Fruit fly (Drosophila melanogaster) whole organism, embryonic: ENCODE measurements around the gene CG7011.
A peak's percentile ranks its signal among the peaks of the same experiment; 100 is the strongest.

ENCODE experiments used
- C15 ChIP-seq: fragments of 200-800 bp; sonication (Bioruptor generic); IDR thresholded peaks from 3 replicates; pipeline ENCODE4 v1.3.6; 2022; ENCODE audit warnings: missing biosample characterization, missing genetic modification characterization
- CG10274 ChIP-seq: fragments of 200-800 bp; sonication (Bioruptor generic); optimal IDR thresholded peaks from 3 replicates; lab custom pipeline; 2017; ENCODE audit warnings: missing biosample characterization, mild to moderate bottlenecking, missing genetic modification characterization
- CG11085 ChIP-seq: fragments of 200-800 bp; sonication (Bioruptor generic); IDR thresholded peaks from 2 replicates; pipeline ENCODE4 v1.3.6; 2022; ENCODE audit warnings: missing biosample characterization, missing genetic modification characterization
- CG11247 ChIP-seq: fragments of 200-800 bp; sonication (Bioruptor generic); IDR thresholded peaks from 2 replicates; pipeline ENCODE4 v1.3.6; 2022; ENCODE audit warnings: missing biosample characterization, missing genetic modification characterization
- CG12391 ChIP-seq: fragments of 200-800 bp; sonication (Bioruptor generic); optimal IDR thresholded peaks from 3 replicates; lab custom pipeline; 2018; ENCODE audit warnings: missing biosample characterization, mild to moderate bottlenecking, missing genetic modification characterization, moderate library complexity
- CG14441 ChIP-seq: fragments of 200-800 bp; sonication (Bioruptor generic); IDR thresholded peaks from 2 replicates; pipeline ENCODE4 v1.3.6; 2022; ENCODE audit warnings: missing biosample characterization, missing genetic modification characterization
- CG1603 ChIP-seq: fragments of 200-800 bp; sonication (Bioruptor generic); optimal IDR thresholded peaks from 2 replicates; lab custom pipeline; 2019; ENCODE audit warnings: missing biosample characterization, mild to moderate bottlenecking, missing genetic modification characterization, moderate library complexity
- CG16813 ChIP-seq: fragments of 200-800 bp; sonication (Bioruptor generic); IDR thresholded peaks from 3 replicates; pipeline ENCODE4 v1.3.6; 2022; ENCODE audit warnings: missing biosample characterization, missing genetic modification characterization; ENCODE audit not compliant: partially characterized antibody
- CG16815 ChIP-seq: fragments of 200-800 bp; sonication (Bioruptor generic); optimal IDR thresholded peaks from 3 replicates; lab custom pipeline; 2017; ENCODE audit warnings: missing biosample characterization, mild to moderate bottlenecking, missing genetic modification characterization
- CG17385 ChIP-seq: fragments of 200-800 bp; sonication (Bioruptor generic); optimal IDR thresholded peaks from 3 replicates; lab custom pipeline; 2018; ENCODE audit warnings: missing biosample characterization, mild to moderate bottlenecking, missing genetic modification characterization
- CG2129 ChIP-seq: fragments of 200-800 bp; sonication (Bioruptor generic); IDR thresholded peaks from 2 replicates; pipeline ENCODE4 v1.3.6; 2022; ENCODE audit warnings: missing biosample characterization, missing genetic modification characterization; ENCODE audit not compliant: partially characterized antibody
- CG42726 ChIP-seq: fragments of 200-800 bp; sonication (Bioruptor generic); IDR thresholded peaks from 2 replicates; pipeline ENCODE4 v1.3.6; 2022; ENCODE audit warnings: missing biosample characterization, missing genetic modification characterization; ENCODE audit not compliant: partially characterized antibody
- CG4617 ChIP-seq: fragments of 200-800 bp; sonication (Bioruptor generic); optimal IDR thresholded peaks from 3 replicates; lab custom pipeline; 2016; ENCODE audit warnings: missing biosample characterization, missing genetic modification characterization, borderline replicate concordance
- CG6791 ChIP-seq: fragments of 200-800 bp; sonication (Bioruptor generic); IDR thresholded peaks from 3 replicates; pipeline ENCODE4 v1.3.6; 2022; ENCODE audit warnings: missing biosample characterization, missing genetic modification characterization; ENCODE audit not compliant: partially characterized antibody
- CG7786 ChIP-seq: fragments of 200-800 bp; sonication (Bioruptor generic); optimal IDR thresholded peaks from 2 replicates; lab custom pipeline; 2016; ENCODE audit warnings: missing biosample characterization, missing genetic modification characterization
- CG7928 ChIP-seq: fragments of 200-800 bp; sonication (Bioruptor generic); optimal IDR thresholded peaks from 2 replicates; lab custom pipeline; 2017; ENCODE audit warnings: missing biosample characterization, mild to moderate bottlenecking, missing genetic modification characterization
- CG9932 ChIP-seq: fragments of 200-800 bp; sonication (Bioruptor generic); IDR thresholded peaks from 2 replicates; pipeline ENCODE4 v1.3.6; 2022; ENCODE audit warnings: missing biosample characterization, missing genetic modification characterization
- Dll ChIP-seq: fragments of 200-800 bp; sonication (Bioruptor generic); IDR thresholded peaks from 4 replicates; pipeline ENCODE4 v1.3.6; 2022; ENCODE audit warnings: missing biosample characterization, missing genetic modification characterization; ENCODE audit not compliant: partially characterized antibody
- ERR ChIP-seq: fragments of 200-800 bp; sonication (Bioruptor generic); optimal IDR thresholded peaks from 2 replicates; lab custom pipeline; 2016; ENCODE audit warnings: missing biosample characterization, missing genetic modification characterization
- Gug ChIP-seq: fragments of 200-800 bp; sonication (Bioruptor generic); IDR thresholded peaks from 4 replicates; pipeline ENCODE4 v1.3.6; 2022; ENCODE audit warnings: missing biosample characterization, missing genetic modification characterization
- Hmx ChIP-seq: fragments of 200-800 bp; sonication (Bioruptor generic); optimal IDR thresholded peaks from 2 replicates; lab custom pipeline; 2016; ENCODE audit warnings: missing biosample characterization, missing genetic modification characterization
- Hr78 ChIP-seq, 2 experiments: fragments of 200-800 bp in 1 of 2; fragments of >200 bp in 1 of 2; sonication (Bioruptor generic) in 1 of 2; optimal IDR thresholded peaks; 2 replicates each; lab custom pipeline; 2017 to 2019; ENCODE audit warnings: missing biosample characterization in 2 of 2, missing genetic modification characterization in 2 of 2, mild to moderate bottlenecking in 1 of 2, moderate library complexity in 1 of 2
- MESR4 ChIP-seq: fragments of 200-800 bp; sonication (Bioruptor generic); optimal IDR thresholded peaks from 2 replicates; lab custom pipeline; 2018; ENCODE audit warnings: missing biosample characterization, mild to moderate bottlenecking, missing genetic modification characterization, moderate library complexity
- Mes4 ChIP-seq: fragments of 200-800 bp; sonication (Bioruptor generic); optimal IDR thresholded peaks from 2 replicates; lab custom pipeline; 2016; ENCODE audit warnings: missing biosample characterization, missing genetic modification characterization
- Oaz ChIP-seq: fragments of 200-800 bp; sonication (Bioruptor generic); IDR thresholded peaks from 2 replicates; pipeline ENCODE4 v1.3.6; 2022; ENCODE audit warnings: missing biosample characterization, missing genetic modification characterization
- Six4 ChIP-seq: fragments of 200-800 bp; sonication (Bioruptor generic); optimal IDR thresholded peaks from 2 replicates; lab custom pipeline; 2016; ENCODE audit warnings: missing biosample characterization, missing genetic modification characterization
- Ssrp ChIP-seq: fragments of 200-800 bp; sonication (Bioruptor generic); optimal IDR thresholded peaks from 2 replicates; lab custom pipeline; 2018; ENCODE audit warnings: missing biosample characterization, mild to moderate bottlenecking, missing genetic modification characterization, moderate library complexity
- TFAM ChIP-seq: fragments of 200-800 bp; sonication (Bioruptor generic); optimal IDR thresholded peaks from 2 replicates; lab custom pipeline; 2017; ENCODE audit warnings: missing biosample characterization, missing genetic modification characterization, inconsistent platforms
- Xbp1 ChIP-seq: fragments of 200-800 bp; sonication (Bioruptor generic); optimal IDR thresholded peaks from 3 replicates; lab custom pipeline; 2016; ENCODE audit warnings: missing biosample characterization, mild to moderate bottlenecking, missing genetic modification characterization
- amos ChIP-seq: fragments of 200-800 bp; sonication (Bioruptor generic); IDR thresholded peaks from 2 replicates; pipeline ENCODE4 v1.3.6; 2022; ENCODE audit warnings: missing biosample characterization, missing genetic modification characterization; ENCODE audit not compliant: partially characterized antibody
- ap ChIP-seq: fragments of 200-800 bp; sonication (Bioruptor generic); IDR thresholded peaks from 2 replicates; pipeline ENCODE4 v1.3.6; 2022; ENCODE audit warnings: missing biosample characterization, missing genetic modification characterization
- cas ChIP-seq: fragments of 200-800 bp; sonication (Bioruptor generic); IDR thresholded peaks from 2 replicates; pipeline ENCODE4 v1.3.6; 2022; ENCODE audit warnings: missing biosample characterization, missing genetic modification characterization
- chinmo ChIP-seq: fragments of 200-800 bp; sonication (Bioruptor generic); IDR thresholded peaks from 4 replicates; pipeline ENCODE4 v1.3.6; 2022; ENCODE audit warnings: missing biosample characterization, missing genetic modification characterization; ENCODE audit not compliant: partially characterized antibody
- crol ChIP-seq: fragments of 200-800 bp; sonication (Bioruptor generic); IDR thresholded peaks from 2 replicates; pipeline ENCODE4 v1.3.6; 2022; ENCODE audit warnings: missing biosample characterization, missing genetic modification characterization
- dan ChIP-seq: fragments of 200-800 bp; sonication (Bioruptor generic); IDR thresholded peaks from 2 replicates; pipeline ENCODE4 v1.3.6; 2022; ENCODE audit warnings: missing biosample characterization, missing genetic modification characterization
- en ChIP-seq: fragments of 200-800 bp; sonication (Bioruptor generic); optimal IDR thresholded peaks from 2 replicates; lab custom pipeline; 2016; ENCODE audit warnings: missing biosample characterization, missing genetic modification characterization
- gcm2 ChIP-seq: fragments of 200-800 bp; sonication (Bioruptor generic); optimal IDR thresholded peaks from 2 replicates; lab custom pipeline; 2016; ENCODE audit warnings: missing biosample characterization, missing genetic modification characterization
- gfzf ChIP-seq: fragments of 200-800 bp; sonication (Bioruptor generic); optimal IDR thresholded peaks from 2 replicates; lab custom pipeline; 2016; ENCODE audit warnings: missing biosample characterization, mild to moderate bottlenecking, missing genetic modification characterization, moderate library complexity
- grn ChIP-seq: fragments of 200-800 bp; sonication (Bioruptor generic); optimal IDR thresholded peaks from 3 replicates; lab custom pipeline; 2017; ENCODE audit warnings: missing biosample characterization, missing genetic modification characterization
- luna ChIP-seq: fragments of 200-800 bp; sonication (Bioruptor generic); optimal IDR thresholded peaks from 2 replicates; lab custom pipeline; 2016; ENCODE audit warnings: missing biosample characterization, missing genetic modification characterization
- nau ChIP-seq: fragments of 200-800 bp; sonication (Bioruptor generic); optimal IDR thresholded peaks from 3 replicates; lab custom pipeline; 2017; ENCODE audit warnings: missing biosample characterization, mild to moderate bottlenecking, missing genetic modification characterization, missing genetic modification reagents
- nom ChIP-seq: fragments of 200-800 bp; sonication (Bioruptor generic); optimal IDR thresholded peaks from 2 replicates; lab custom pipeline; 2017; ENCODE audit warnings: missing biosample characterization, missing genetic modification characterization, mild to moderate bottlenecking, moderate library complexity, missing genetic modification reagents
- salm ChIP-seq: fragments of 200-800 bp; sonication (Bioruptor generic); optimal IDR thresholded peaks from 2 replicates; lab custom pipeline; 2018; ENCODE audit warnings: missing biosample characterization, mild to moderate bottlenecking, missing genetic modification characterization
- schlank ChIP-seq: fragments of 200-800 bp; sonication (Bioruptor generic); optimal IDR thresholded peaks from 2 replicates; lab custom pipeline; 2018; ENCODE audit warnings: missing biosample characterization, mild to moderate bottlenecking, missing genetic modification characterization
- sd ChIP-seq: fragments of 200-800 bp; sonication (Bioruptor generic); optimal IDR thresholded peaks from 3 replicates; lab custom pipeline; 2018; ENCODE audit warnings: missing biosample characterization, mild to moderate bottlenecking, missing genetic modification characterization, moderate library complexity
- sisA ChIP-seq: fragments of 200-800 bp; sonication (Bioruptor generic); IDR thresholded peaks from 2 replicates; pipeline ENCODE4 v1.3.6; 2022; ENCODE audit warnings: missing biosample characterization, missing genetic modification characterization
- so ChIP-seq: fragments of 200-800 bp; sonication (Bioruptor generic); IDR thresholded peaks from 3 replicates; pipeline ENCODE4 v1.3.6; 2022; ENCODE audit warnings: missing biosample characterization, missing genetic modification characterization
- sr ChIP-seq: fragments of 200-800 bp; sonication (Bioruptor generic); IDR thresholded peaks from 3 replicates; pipeline ENCODE4 v1.3.6; 2022; ENCODE audit warnings: missing biosample characterization, missing genetic modification characterization
- stwl ChIP-seq: fragments of 200-800 bp; sonication (Bioruptor generic); optimal IDR thresholded peaks from 3 replicates; lab custom pipeline; 2018; ENCODE audit warnings: missing biosample characterization, mild to moderate bottlenecking, missing genetic modification characterization, moderate library complexity
- vvl ChIP-seq: fragments of 200-800 bp; sonication (Bioruptor generic); IDR thresholded peaks from 2 replicates; pipeline ENCODE4 v1.3.6; 2022; ENCODE audit warnings: missing biosample characterization, missing genetic modification characterization
- zfh1 ChIP-seq: fragments of 200-800 bp; sonication (Bioruptor generic); IDR thresholded peaks from 3 replicates; pipeline ENCODE4 v1.3.6; 2022; ENCODE audit warnings: missing biosample characterization, missing genetic modification characterization

The CG7011 gene

DNA sequence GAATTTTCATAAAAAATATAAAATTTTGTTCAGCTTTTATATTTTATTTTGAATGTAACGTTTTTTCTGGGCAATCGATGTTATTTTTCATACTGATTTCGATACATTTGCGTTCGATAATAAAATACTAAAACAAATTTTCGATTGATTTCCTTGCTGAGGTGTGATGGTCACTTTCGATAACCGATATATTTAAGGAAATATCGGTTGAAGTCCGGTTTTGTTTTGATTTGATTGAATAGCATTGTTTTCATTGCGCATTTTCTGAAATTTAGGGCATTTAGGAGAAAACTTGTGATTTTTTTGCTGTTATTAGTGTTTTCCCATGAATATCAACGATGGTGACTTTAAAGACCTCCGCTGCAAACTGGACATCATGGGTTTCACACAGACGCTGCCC, 46.9 kb downstream of the CG7011 start, which contains the start of gene Cep135 (continued):
- TF ChIP-seq so (GFP tag; lab: Robert Waterston, UW) (no peak), Xbp1 (GFP tag; lab: Kevin White, UChicago) (no peak), luna (no peak), nau (GFP tag; lab: Kevin White, UChicago) (no peak), CG11247 (no peak), sd (tag; lab: Kevin White, UChicago) (no peak), gcm2 (GFP tag; lab: Kevin White, UChicago) (no peak), MESR4 (GFP tag; lab: Kevin White, UChicago) (peak; percentile 15), CG6791 (GFP tag; lab: Robert Waterston, UW) (peak; percentile 90), zfh1 (no peak), CG9932 (no peak), CG2129 (GFP tag; lab: Robert Waterston, UW) (peak; percentile 48), Six4 (GFP tag; lab: Kevin White, UChicago) (no peak), Mes4 (no peak), gfzf (GFP tag; lab: Kevin White, UChicago) (peak; percentile 55), grn (GFP tag; lab: Kevin White, UChicago) (no peak), TFAM (GFP tag; lab: Kevin White, UChicago) (no peak), C15 (GFP tag; lab: Robert Waterston, UW) (no peak), CG10274 (GFP tag; lab: Kevin White, UChicago) (no peak), CG11085 (GFP tag; lab: Robert Waterston, UW) (no peak), vvl (GFP tag; lab: Robert Waterston, UW) (no peak), CG14441 (GFP tag; lab: Robert Waterston, UW) (no peak), sisA (GFP tag; lab: Robert Waterston, UW) (no peak), chinmo (peak; percentile 86; the same call in 2 of the 4 replicates), sr (GFP tag; lab: Robert Waterston, UW) (no peak), CG1603 (tag; lab: Kevin White, UChicago) (no peak), dan (no peak), CG7786 (no peak), Gug (GFP tag; lab: Robert Waterston, UW) (no peak), nom (GFP tag; lab: Kevin White, UChicago) (peak; percentile 0), stwl (peak; percentile 94), crol (GFP tag; lab: Robert Waterston, UW) (no peak), Ssrp (tag; lab: Kevin White, UChicago) (no peak), schlank (tag; lab: Kevin White, UChicago) (no peak), Dll (GFP tag; lab: Robert Waterston, UW) (peak; percentile 92), en (no peak), CG4617 (GFP tag; lab: Kevin White, UChicago) (peak; percentile 36), Hr78 (GFP tag; optimal IDR thresholded peaks at IDR 0.05; lab: Kevin White, UChicago) (no peak), ap (no peak), CG16815 (GFP tag; lab: Kevin White, UChicago) (no peak), amos (GFP tag; lab: Robert Waterston, UW) (peak; percentile 80; the same call in 1 of the 2 replicates), CG17385 (GFP tag; lab: Kevin White, UChicago) (no peak), ERR (GFP tag; lab: Kevin White, UChicago) (no peak), cas (GFP tag; lab: Robert Waterston, UW) (no peak), CG16813 (GFP tag; lab: Robert Waterston, UW) (peak; percentile 83), CG42726 (GFP tag; lab: Robert Waterston, UW) (peak; percentile 51; the same call in 1 of the 2 replicates), CG12391 (tag; lab: Kevin White, UChicago) (no peak), Hmx (no peak), CG7928 (GFP tag; lab: Kevin White, UChicago) (no peak), salm (tag; lab: Kevin White, UChicago) (no peak), Oaz (GFP tag; lab: Robert Waterston, UW) (no peak)
